Worm (Caenorhabditis elegans) whole organism, L4 larva: Measurements from ENCODE around the gene cpsf-3.

ENCODE experiments used
- T20F7.1 ChIP-seq: fragments of 200-800 bp; sonication (Bioruptor generic); optimal IDR thresholded peaks from 2 replicates; lab custom pipeline; 2018; ENCODE audit warnings: mild to moderate bottlenecking, missing genetic modification characterization, missing compliant biosample characterization
- ZK337.2 ChIP-seq: fragments of 200-800 bp; sonication (Bioruptor generic); IDR thresholded peaks from 2 replicates; pipeline ENCODE4 v1.3.6; 2022; ENCODE audit warnings: missing genetic modification reagents, missing genetic modification characterization, missing compliant biosample characterization
- ZK546.5 ChIP-seq, 2 experiments: sonication (generic microtip); optimal IDR thresholded peaks; 2 replicates each; lab custom pipeline; 2017; ENCODE audit warnings: missing biosample characterization in 2 of 2, missing genetic modification characterization in 2 of 2
- aly-2 ChIP-seq: sonication (generic microtip); optimal IDR thresholded peaks from 2 replicates; lab custom pipeline; 2018; ENCODE audit warnings: missing biosample characterization, missing genetic modification characterization
- ceh-20 ChIP-seq: fragments of 200-800 bp; sonication (Bioruptor generic); IDR thresholded peaks from 2 replicates; pipeline ENCODE4 v1.3.6; 2022; ENCODE audit warnings: missing genetic modification reagents, missing genetic modification characterization, missing compliant biosample characterization
- ces-1 ChIP-seq: fragments of 150-350 bp; sonication (generic microtip); optimal IDR thresholded peaks from 4 replicates; lab custom pipeline; 2014; ENCODE audit warnings: missing biosample characterization, missing genetic modification reagents, missing genetic modification characterization
- cey-2 ChIP-seq: sonication (generic microtip); optimal IDR thresholded peaks from 3 replicates; lab custom pipeline; 2017; ENCODE audit warnings: missing genetic modification characterization, mild to moderate bottlenecking, missing compliant biosample characterization, antibody characterized with exemption, borderline replicate concordance; ENCODE audit not compliant: insufficient read depth
- ctbp-1 ChIP-seq: fragments of 200-800 bp; sonication (Bioruptor generic); IDR thresholded peaks from 2 replicates; pipeline ENCODE4 v1.3.6; 2022; ENCODE audit warnings: missing genetic modification reagents, missing genetic modification characterization, missing compliant biosample characterization
- daf-19 ChIP-seq: fragments of 200-800 bp; sonication (Bioruptor generic); conservative IDR thresholded peaks from 2 replicates; pipeline ENCODE4 v1.3.6; 2022; ENCODE audit warnings: missing genetic modification characterization, missing compliant biosample characterization
- dve-1 ChIP-seq: sonication (generic microtip); optimal IDR thresholded peaks from 2 replicates; lab custom pipeline; 2017; ENCODE audit warnings: antibody characterized with exemption, mild to moderate bottlenecking, missing genetic modification characterization, missing compliant biosample characterization; ENCODE audit not compliant: insufficient read depth
- fkh-10 ChIP-seq: fragments of 150-350 bp; optimal IDR thresholded peaks from 2 replicates; lab custom pipeline; 2014; ENCODE audit warnings: missing biosample characterization, missing genetic modification reagents, missing genetic modification characterization
- fos-1 ChIP-seq: fragments of 150-350 bp; optimal IDR thresholded peaks from 2 replicates; lab custom pipeline; 2014; ENCODE audit warnings: missing biosample characterization, missing genetic modification characterization
- gei-8 ChIP-seq: fragments of 200-800 bp; sonication (Bioruptor generic); optimal IDR thresholded peaks from 2 replicates; lab custom pipeline; 2018; ENCODE audit warnings: mild to moderate bottlenecking, missing genetic modification characterization, missing compliant biosample characterization
- hif-1 ChIP-seq, 2 experiments: sonication (generic microtip); optimal IDR thresholded peaks; 2 replicates each; lab custom pipeline; 2016 to 2017; ENCODE audit warnings: missing compliant biosample characterization in 2 of 2, missing genetic modification characterization in 2 of 2, missing genetic modification reagents in 2 of 2, missing genotype in 2 of 2, mild to moderate bottlenecking in 1 of 2
- hlh-30 ChIP-seq: sonication (generic microtip); optimal IDR thresholded peaks from 2 replicates; lab custom pipeline; 2017; ENCODE audit warnings: antibody characterized with exemption, mild to moderate bottlenecking, missing genetic modification characterization, missing compliant biosample characterization; ENCODE audit not compliant: insufficient read depth
- hmg-1.1 ChIP-seq: fragments of 200-800 bp; sonication (Bioruptor generic); IDR thresholded peaks from 2 replicates; pipeline ENCODE4 v1.3.6; 2022; ENCODE audit warnings: missing genetic modification reagents, missing genetic modification characterization, missing compliant biosample characterization
- lim-7 ChIP-seq: fragments of 200-800 bp; sonication (Bioruptor generic); IDR thresholded peaks from 2 replicates; pipeline ENCODE4 v1.3.6; 2022; ENCODE audit warnings: missing genetic modification characterization, missing compliant biosample characterization
- lin-13 ChIP-seq: fragments of 150-350 bp; optimal IDR thresholded peaks from 2 replicates; lab custom pipeline; 2014; ENCODE audit warnings: missing biosample characterization, missing genetic modification reagents, missing genetic modification characterization
- lin-15B ChIP-seq: fragments of 150-350 bp; sonication (generic microtip); optimal IDR thresholded peaks from 3 replicates; lab custom pipeline; 2014; ENCODE audit warnings: missing biosample characterization, missing genetic modification characterization
- lin-38 ChIP-seq: fragments of 200-800 bp; sonication (Bioruptor generic); IDR thresholded peaks from 2 replicates; pipeline ENCODE4 v1.3.6; 2022; ENCODE audit warnings: missing genetic modification reagents, missing genetic modification characterization, missing compliant biosample characterization
- lsy-2 ChIP-seq, 2 experiments: fragments of 150-350 bp in 1 of 2; sonication (generic microtip) in 1 of 2; optimal IDR thresholded peaks; 2 replicates each; lab custom pipeline; 2014 to 2017; ENCODE audit warnings: missing biosample characterization in 2 of 2, missing genetic modification characterization in 2 of 2
- mdl-1 ChIP-seq, 2 experiments: fragments of 150-350 bp in 1 of 2; sonication (generic microtip) in 1 of 2; optimal IDR thresholded peaks; 2 replicates each; lab custom pipeline; 2014 to 2017; ENCODE audit warnings: missing biosample characterization in 2 of 2, missing genetic modification characterization in 2 of 2
- mes-2 ChIP-seq: sonication (generic microtip); optimal IDR thresholded peaks from 2 replicates; lab custom pipeline; 2016; ENCODE audit warnings: missing genotype, mild to moderate bottlenecking, missing genetic modification characterization, missing compliant biosample characterization; ENCODE audit not compliant: poor library complexity, severe bottlenecking
- nhr-10 ChIP-seq: fragments of 150-350 bp; optimal IDR thresholded peaks from 2 replicates; lab custom pipeline; 2014; ENCODE audit warnings: missing biosample characterization, missing genetic modification characterization
- nhr-102 ChIP-seq: sonication (generic microtip); optimal IDR thresholded peaks from 2 replicates; lab custom pipeline; 2016; ENCODE audit warnings: mild to moderate bottlenecking, missing genetic modification characterization, moderate library complexity, missing compliant biosample characterization
- nhr-41 ChIP-seq: fragments of 200-800 bp; sonication (Bioruptor generic); IDR thresholded peaks from 2 replicates; pipeline ENCODE4 v1.3.6; 2022; ENCODE audit warnings: missing genetic modification reagents, missing genetic modification characterization, missing compliant biosample characterization
- nhr-48 ChIP-seq: sonication (generic microtip); optimal IDR thresholded peaks from 2 replicates; lab custom pipeline; 2016; ENCODE audit warnings: mild to moderate bottlenecking, missing genetic modification characterization, missing compliant biosample characterization
- nhr-76 ChIP-seq: fragments of 150-350 bp; optimal IDR thresholded peaks from 2 replicates; lab custom pipeline; 2014; ENCODE audit warnings: missing biosample characterization, missing genetic modification characterization
- nhr-77 ChIP-seq: fragments of 150-350 bp; optimal IDR thresholded peaks from 2 replicates; lab custom pipeline; 2014; ENCODE audit warnings: missing biosample characterization, missing genetic modification characterization
- php-3 ChIP-seq: fragments of 200-800 bp; sonication (Bioruptor generic); IDR thresholded peaks from 2 replicates; pipeline ENCODE4 v1.3.6; 2022; ENCODE audit warnings: missing genetic modification reagents, missing genetic modification characterization, missing compliant biosample characterization
- rbr-2 ChIP-seq: sonication (generic microtip); optimal IDR thresholded peaks from 2 replicates; lab custom pipeline; 2016; ENCODE audit warnings: missing genotype, missing genetic modification characterization, missing compliant biosample characterization
- saeg-2 ChIP-seq: fragments of 200-800 bp; sonication (Bioruptor generic); IDR thresholded peaks from 2 replicates; pipeline ENCODE4 v1.3.6; 2022; ENCODE audit warnings: missing genetic modification reagents, missing genetic modification characterization, missing compliant biosample characterization
- sdz-12 ChIP-seq: fragments of 200-800 bp; sonication (Bioruptor generic); optimal IDR thresholded peaks from 2 replicates; lab custom pipeline; 2018; ENCODE audit warnings: mild to moderate bottlenecking, missing genetic modification characterization, missing compliant biosample characterization
- spr-1 ChIP-seq: sonication (generic microtip); optimal IDR thresholded peaks from 2 replicates; lab custom pipeline; 2016; ENCODE audit warnings: mild to moderate bottlenecking, missing genetic modification characterization, missing compliant biosample characterization
- tag-97 ChIP-seq: fragments of 200-800 bp; sonication (Bioruptor generic); IDR thresholded peaks from 2 replicates; pipeline ENCODE4 v1.3.6; 2022; ENCODE audit warnings: missing genetic modification characterization, missing compliant biosample characterization
- unc-130 ChIP-seq: sonication (generic microtip); optimal IDR thresholded peaks from 2 replicates; lab custom pipeline; 2016; ENCODE audit warnings: missing genetic modification reagents, missing genetic modification characterization, missing compliant biosample characterization
- unc-39 ChIP-seq: sonication (generic microtip); optimal IDR thresholded peaks from 2 replicates; lab custom pipeline; 2017; ENCODE audit warnings: missing biosample characterization, missing genetic modification characterization
- unc-62 ChIP-seq, 3 experiments: fragments of 150-350 bp in 1 of 3; sonication (generic microtip); optimal IDR thresholded peaks in 2 of 3; peaks in 1 of 3; 1 replicate in 1 of 3; 2 replicates in 2 of 3; lab custom pipeline; 2014 to 2017; ENCODE audit warnings: missing biosample characterization in 3 of 3, missing genetic modification characterization in 3 of 3, missing genetic modification reagents in 3 of 3, missing genotype in 1 of 3
- zfp-2 ChIP-seq: sonication (generic microtip); optimal IDR thresholded peaks from 2 replicates; lab custom pipeline; 2016; ENCODE audit warnings: mild to moderate bottlenecking, missing genetic modification characterization, missing compliant biosample characterization
- zfp-3 ChIP-seq: fragments of 200-800 bp; sonication (Bioruptor generic); conservative IDR thresholded peaks from 2 replicates; pipeline ENCODE4 v1.3.6; 2022; ENCODE audit warnings: missing genetic modification reagents, missing genetic modification characterization, missing compliant biosample characterization
- ztf-7 ChIP-seq: fragments of 150-350 bp; optimal IDR thresholded peaks from 2 replicates; lab custom pipeline; 2014; ENCODE audit warnings: missing biosample characterization, missing genetic modification characterization

The cpsf-3 gene

ce11 chrIV:13318773-13319172 is 36.1 kb upstream of the cpsf-3 start (continued):
- TF ChIP-seq T20F7.1 (GFP tag; lab: Kevin White, UChicago), result peak; percentile 83
- TF ChIP-seq zfp-2, result no peak
- TF ChIP-seq hlh-30 (tag; lab: Kevin White, UChicago), result peak; percentile 61
- peak; percentile 6 for TF ChIP-seq aly-2 (tag; lab: Kevin White, UChicago)
- no peak for TF ChIP-seq lim-7
- TF ChIP-seq rbr-2, result no peak
- TF ChIP-seq nhr-48 (tag; lab: Kevin White, UChicago), result peak; percentile 92
- TF ChIP-seq nhr-41, result 0 out of 2 replicates have a peak, but pooled peaks have one; percentile 14
- TF ChIP-seq spr-1 (tag; lab: Kevin White, UChicago), result peak; percentile 1
- TF ChIP-seq unc-39 (tag; lab: Kevin White, UChicago), result no peak
- TF ChIP-seq hif-1 (tag; optimal IDR thresholded peaks at IDR 0.05; lab: Kevin White, UChicago), result peak in 1 of 2 experiments; percentile 41
- TF ChIP-seq zfp-3 (GFP tag; lab: Robert Waterston, UW), result peak; percentile 91; the same call in 1 of the 2 replicates
- peak; percentile 65 to 71 for TF ChIP-seq lsy-2 (tag; optimal IDR thresholded peaks at IDR 0.05; lab: Kevin White, UChicago)
- TF ChIP-seq ztf-7, result peak; percentile 62
- TF ChIP-seq ZK337.2 (GFP tag; lab: Robert Waterston, UW), result no peak
- no peak for TF ChIP-seq ctbp-1 (GFP tag; lab: Robert Waterston, UW)
- TF ChIP-seq saeg-2 (GFP tag; lab: Robert Waterston, UW), result no peak
- no peak for TF ChIP-seq fkh-10 (GFP tag; lab: Kevin White, UChicago)
- no peak for TF ChIP-seq unc-130
- no peak for TF ChIP-seq fos-1 (tag; lab: Kevin White, UChicago)
- TF ChIP-seq nhr-76 (tag; lab: Kevin White, UChicago), result peak; percentile 54
- no peak for TF ChIP-seq daf-19
- no peak for TF ChIP-seq tag-97 (GFP tag; lab: Robert Waterston, UW)
- TF ChIP-seq lin-15B (tag; lab: Kevin White, UChicago), result no peak
- peak; percentile 81; the same call in 1 of the 2 replicates for TF ChIP-seq php-3 (GFP tag; lab: Robert Waterston, UW)
- peak; percentile 90 for TF ChIP-seq nhr-10 (tag; lab: Kevin White, UChicago)
- TF ChIP-seq nhr-77 (tag; lab: Kevin White, UChicago), result peak; percentile 95
- TF ChIP-seq ZK546.5 (tag; optimal IDR thresholded peaks at IDR 0.05; lab: Kevin White, UChicago), result no peak
- no peak for TF ChIP-seq ces-1 (GFP tag; lab: Kevin White, UChicago)
- TF ChIP-seq hmg-1.1 (GFP tag; lab: Robert Waterston, UW), result no peak
- peak; percentile 67 for TF ChIP-seq nhr-102 (tag; lab: Kevin White, UChicago)
- peak; percentile 62 for TF ChIP-seq mes-2 (tag; lab: Kevin White, UChicago)
- peak in 1 of 2 experiments; percentile 61 for TF ChIP-seq mdl-1 (tag; optimal IDR thresholded peaks at IDR 0.05; lab: Kevin White, UChicago)
- TF ChIP-seq lin-13 (GFP tag; lab: Kevin White, UChicago), result no peak
- TF ChIP-seq sdz-12 (GFP tag; lab: Kevin White, UChicago), result no peak
- TF ChIP-seq ceh-20 (GFP tag; lab: Robert Waterston, UW), result peak; percentile 43; the same call in 1 of the 2 replicates
- TF ChIP-seq gei-8 (GFP tag; lab: Kevin White, UChicago), result peak; percentile 55
- TF ChIP-seq cey-2 (tag; lab: Kevin White, UChicago), result peak; percentile 5
- TF ChIP-seq dve-1 (tag; lab: Kevin White, UChicago), result peak; percentile 98

- TF ChIP-seq lin-38 (0 out of 2 replicates have a peak, but pooled peaks have one; percentile 6), unc-62 (GFP tag; optimal IDR thresholded peaks at IDR 0.05 in 1 of 2; lab: Kevin White, UChicago) (no peak), unc-62 (tag; optimal IDR thresholded peaks at IDR 0.05; lab: Kevin White, UChicago) (no peak)
Observed at ce11 chrIV:13315344-13315743, 32.7 kb upstream of the cpsf-3 start, which contains the start of gene fat-1. Gene fat-1 (plus strand): TSS chrIV:13315644.
